Fruit fly (Drosophila melanogaster) whole organism, embryonic: Measurements from ENCODE around the gene Kap3.
A peak's percentile ranks its signal among the peaks of the same experiment; 100 is the strongest.

Experiments
- Blimp-1 ChIP-seq: fragments of 200-800 bp; sonication (Bioruptor generic); optimal IDR thresholded peaks from 3 replicates; lab custom pipeline; 2018; ENCODE audit warnings: missing biosample characterization, missing genetic modification characterization, mild to moderate bottlenecking, moderate library complexity, missing genetic modification reagents
- CG10366 ChIP-seq: fragments of 200-800 bp; sonication (Bioruptor generic); IDR thresholded peaks from 2 replicates; pipeline ENCODE4 v1.3.6; 2022; ENCODE audit warnings: missing biosample characterization, missing genetic modification characterization
- CG10462 ChIP-seq: fragments of 200-800 bp; sonication (Bioruptor generic); optimal IDR thresholded peaks from 2 replicates; lab custom pipeline; 2016; ENCODE audit warnings: missing biosample characterization, missing genetic modification characterization
- CG11398 ChIP-seq: fragments of 200-800 bp; sonication (Bioruptor generic); optimal IDR thresholded peaks from 2 replicates; lab custom pipeline; 2016; ENCODE audit warnings: missing biosample characterization, missing genetic modification characterization
- CG11696 ChIP-seq: fragments of 200-800 bp; sonication (Bioruptor generic); IDR thresholded peaks from 2 replicates; pipeline ENCODE4 v1.3.6; 2022; ENCODE audit warnings: missing biosample characterization, missing genetic modification characterization
- CG12391 ChIP-seq: fragments of 200-800 bp; sonication (Bioruptor generic); optimal IDR thresholded peaks from 3 replicates; lab custom pipeline; 2018; ENCODE audit warnings: missing biosample characterization, mild to moderate bottlenecking, missing genetic modification characterization, moderate library complexity
- CG13287 ChIP-seq: fragments of 200-800 bp; sonication (Bioruptor generic); IDR thresholded peaks from 2 replicates; pipeline ENCODE4 v1.3.6; 2022; ENCODE audit warnings: missing biosample characterization, missing genetic modification characterization; ENCODE audit not compliant: partially characterized antibody
- CG14441 ChIP-seq: fragments of 200-800 bp; sonication (Bioruptor generic); IDR thresholded peaks from 2 replicates; pipeline ENCODE4 v1.3.6; 2022; ENCODE audit warnings: missing biosample characterization, missing genetic modification characterization
- CG14710 ChIP-seq: fragments of 200-800 bp; sonication (Bioruptor generic); optimal IDR thresholded peaks from 3 replicates; lab custom pipeline; 2019; ENCODE audit warnings: missing biosample characterization, mild to moderate bottlenecking, missing genetic modification characterization, moderate library complexity
- CG15073 ChIP-seq: fragments of 200-800 bp; sonication (Bioruptor generic); optimal IDR thresholded peaks from 2 replicates; lab custom pipeline; 2016; ENCODE audit warnings: missing biosample characterization, missing genetic modification characterization
- CG15269 ChIP-seq: fragments of 200-800 bp; sonication (Bioruptor generic); optimal IDR thresholded peaks from 2 replicates; lab custom pipeline; 2018; ENCODE audit warnings: missing biosample characterization, mild to moderate bottlenecking, missing genetic modification characterization, moderate library complexity
- CG15696 ChIP-seq: fragments of 200-800 bp; sonication (Bioruptor generic); optimal IDR thresholded peaks from 2 replicates; lab custom pipeline; 2019; ENCODE audit warnings: missing biosample characterization, mild to moderate bottlenecking, missing genetic modification characterization, moderate library complexity
- CG17385 ChIP-seq: fragments of 200-800 bp; sonication (Bioruptor generic); optimal IDR thresholded peaks from 3 replicates; lab custom pipeline; 2018; ENCODE audit warnings: missing biosample characterization, mild to moderate bottlenecking, missing genetic modification characterization
- CG17612 ChIP-seq: fragments of 200-800 bp; sonication (Bioruptor generic); IDR thresholded peaks from 2 replicates; pipeline ENCODE4 v1.3.6; 2022; ENCODE audit warnings: missing biosample characterization, missing genetic modification characterization
- CG18476 ChIP-seq: fragments of 200-800 bp; sonication (Bioruptor generic); optimal IDR thresholded peaks from 2 replicates; lab custom pipeline; 2016; ENCODE audit warnings: missing biosample characterization, mild to moderate bottlenecking, missing genetic modification characterization
- CG31365 ChIP-seq: fragments of 200-800 bp; sonication (Bioruptor generic); optimal IDR thresholded peaks from 2 replicates; lab custom pipeline; 2018; ENCODE audit warnings: missing biosample characterization, mild to moderate bottlenecking, missing genetic modification characterization
- CG31388 ChIP-seq: fragments of 200-800 bp; sonication (Bioruptor generic); optimal IDR thresholded peaks from 2 replicates; lab custom pipeline; 2016; ENCODE audit warnings: missing biosample characterization, missing genetic modification characterization
- CG32767 ChIP-seq: fragments of 200-800 bp; sonication (Bioruptor generic); IDR thresholded peaks from 2 replicates; pipeline ENCODE4 v1.3.6; 2022; ENCODE audit warnings: missing biosample characterization, missing genetic modification characterization
- CG32772 ChIP-seq: fragments of 200-800 bp; sonication (Bioruptor generic); IDR thresholded peaks from 2 replicates; pipeline ENCODE4 v1.3.6; 2022; ENCODE audit warnings: missing biosample characterization, missing genetic modification characterization
- CG6654 ChIP-seq: fragments of 200-800 bp; sonication (Bioruptor generic); optimal IDR thresholded peaks from 2 replicates; lab custom pipeline; 2017; ENCODE audit warnings: missing biosample characterization, mild to moderate bottlenecking, missing genetic modification characterization
- CG9215 ChIP-seq: fragments of 200-800 bp; sonication (Bioruptor generic); IDR thresholded peaks from 2 replicates; pipeline ENCODE4 v1.3.6; 2022; ENCODE audit warnings: missing biosample characterization, missing genetic modification characterization
- CG9437 ChIP-seq: fragments of 200-800 bp; sonication (Bioruptor generic); optimal IDR thresholded peaks from 2 replicates; lab custom pipeline; 2018; ENCODE audit warnings: missing biosample characterization, mild to moderate bottlenecking, missing genetic modification characterization
- Dfd ChIP-seq, 2 experiments: fragments of >200 bp; optimal IDR thresholded peaks; 2 replicates each; lab custom pipeline; 2017; ENCODE audit warnings: missing biosample characterization in 2 of 2, missing genetic modification characterization in 2 of 2
- Dip3 ChIP-seq: fragments of 200-800 bp; sonication (Bioruptor generic); optimal IDR thresholded peaks from 3 replicates; lab custom pipeline; 2016; ENCODE audit warnings: missing biosample characterization, missing genetic modification characterization
- E2f1 ChIP-seq: fragments of 200-800 bp; sonication (Bioruptor generic); IDR thresholded peaks from 2 replicates; pipeline ENCODE4 v1.3.6; 2022; ENCODE audit warnings: missing biosample characterization, missing genetic modification characterization
- Ets97D ChIP-seq: fragments of 200-800 bp; sonication (Bioruptor generic); optimal IDR thresholded peaks from 3 replicates; lab custom pipeline; 2016; ENCODE audit warnings: missing biosample characterization, missing genetic modification characterization
- Hmr ChIP-seq: fragments of 200-800 bp; sonication (Bioruptor generic); optimal IDR thresholded peaks from 3 replicates; lab custom pipeline; 2017; ENCODE audit warnings: mild to moderate bottlenecking, missing biosample characterization, missing genetic modification reagents, missing genetic modification characterization
- Hsf ChIP-seq: fragments of 200-800 bp; sonication (Bioruptor generic); optimal IDR thresholded peaks from 3 replicates; lab custom pipeline; 2016; ENCODE audit warnings: missing biosample characterization, missing genetic modification characterization
- MBD-R2 ChIP-seq: fragments of 200-800 bp; sonication (Bioruptor generic); IDR thresholded peaks from 2 replicates; pipeline ENCODE4 v1.3.6; 2022; ENCODE audit warnings: missing biosample characterization, missing genetic modification characterization
- Oaz ChIP-seq: fragments of 200-800 bp; sonication (Bioruptor generic); IDR thresholded peaks from 2 replicates; pipeline ENCODE4 v1.3.6; 2022; ENCODE audit warnings: missing biosample characterization, missing genetic modification characterization
- Pdp1 ChIP-seq, 2 experiments: fragments of 200-800 bp; sonication (Bioruptor generic); optimal IDR thresholded peaks; 3 replicates each; lab custom pipeline; 2016; ENCODE audit warnings: missing biosample characterization in 2 of 2, missing genetic modification characterization in 2 of 2, mild to moderate bottlenecking in 1 of 2, moderate library complexity in 1 of 2
- Rfx ChIP-seq: fragments of 200-800 bp; sonication (Bioruptor generic); IDR thresholded peaks from 2 replicates; pipeline ENCODE4 v1.3.6; 2022; ENCODE audit warnings: missing biosample characterization, missing genetic modification characterization
- Rx ChIP-seq: fragments of 200-800 bp; sonication (Bioruptor generic); IDR thresholded peaks from 2 replicates; pipeline ENCODE4 v1.3.6; 2022; ENCODE audit warnings: missing biosample characterization, missing genetic modification characterization
- Taf1 ChIP-seq: fragments of 200-800 bp; sonication (Bioruptor generic); IDR thresholded peaks from 2 replicates; pipeline ENCODE4 v1.3.6; 2022; ENCODE audit warnings: missing biosample characterization, missing genetic modification characterization
- Trl ChIP-seq, 3 experiments: fragments of >200 bp in 2 of 3; fragments of 200-800 bp in 1 of 3; sonication (Bioruptor generic) in 1 of 3; optimal IDR thresholded peaks; 2 replicates in 1 of 3; 3 replicates in 2 of 3; lab custom pipeline; 2016 to 2017; ENCODE audit warnings: missing biosample characterization in 1 of 3, missing genetic modification characterization in 1 of 3
- Vsx1 ChIP-seq: fragments of 200-800 bp; sonication (Bioruptor generic); optimal IDR thresholded peaks from 2 replicates; lab custom pipeline; 2017; ENCODE audit warnings: missing biosample characterization, mild to moderate bottlenecking, missing genetic modification characterization, missing genetic modification reagents
- Xbp1 ChIP-seq: fragments of 200-800 bp; sonication (Bioruptor generic); optimal IDR thresholded peaks from 3 replicates; lab custom pipeline; 2016; ENCODE audit warnings: missing biosample characterization, mild to moderate bottlenecking, missing genetic modification characterization
- amos ChIP-seq: fragments of 200-800 bp; sonication (Bioruptor generic); IDR thresholded peaks from 2 replicates; pipeline ENCODE4 v1.3.6; 2022; ENCODE audit warnings: missing biosample characterization, missing genetic modification characterization; ENCODE audit not compliant: partially characterized antibody
- ap ChIP-seq: fragments of 200-800 bp; sonication (Bioruptor generic); IDR thresholded peaks from 2 replicates; pipeline ENCODE4 v1.3.6; 2022; ENCODE audit warnings: missing biosample characterization, missing genetic modification characterization
- bcd ChIP-seq: fragments of 200-800 bp; sonication (Bioruptor generic); optimal IDR thresholded peaks from 2 replicates; lab custom pipeline; 2017; ENCODE audit warnings: missing biosample characterization, mild to moderate bottlenecking, missing genetic modification characterization
- cg ChIP-seq: fragments of 200-800 bp; sonication (Bioruptor generic); optimal IDR thresholded peaks from 3 replicates; lab custom pipeline; 2019; ENCODE audit warnings: missing biosample characterization, mild to moderate bottlenecking, missing genetic modification characterization, moderate library complexity
- chm ChIP-seq: fragments of 200-800 bp; sonication (Bioruptor generic); IDR thresholded peaks from 2 replicates; pipeline ENCODE4 v1.3.6; 2022; ENCODE audit warnings: missing biosample characterization, missing genetic modification characterization
- crc ChIP-seq: fragments of 200-800 bp; sonication (Bioruptor generic); optimal IDR thresholded peaks from 2 replicates; lab custom pipeline; 2016; ENCODE audit warnings: missing biosample characterization, missing genetic modification characterization
- gsb-n ChIP-seq: fragments of 200-800 bp; sonication (Bioruptor generic); optimal IDR thresholded peaks from 3 replicates; lab custom pipeline; 2018; ENCODE audit warnings: missing biosample characterization, mild to moderate bottlenecking, missing genetic modification characterization
- lola ChIP-seq, 3 experiments: fragments of >200 bp in 2 of 3; fragments of 200-800 bp in 1 of 3; sonication (Bioruptor generic) in 1 of 3; optimal IDR thresholded peaks; 2 replicates each; lab custom pipeline; 2017 to 2019; ENCODE audit warnings: missing biosample characterization in 3 of 3, missing genetic modification characterization in 3 of 3, mild to moderate bottlenecking in 1 of 3, moderate library complexity in 1 of 3
- rib ChIP-seq: fragments of 200-800 bp; sonication (Bioruptor generic); IDR thresholded peaks from 2 replicates; pipeline ENCODE4 v1.3.6; 2022; ENCODE audit warnings: missing biosample characterization, missing genetic modification characterization
- sima ChIP-seq: fragments of 200-800 bp; sonication (Bioruptor generic); optimal IDR thresholded peaks from 2 replicates; lab custom pipeline; 2016; ENCODE audit warnings: missing biosample characterization, missing genetic modification characterization
- sna ChIP-seq: fragments of 200-800 bp; sonication (Bioruptor generic); IDR thresholded peaks from 2 replicates; pipeline ENCODE4 v1.3.6; 2022; ENCODE audit warnings: missing biosample characterization, missing genetic modification characterization; ENCODE audit not compliant: partially characterized antibody

Kap3 gene

DNA sequence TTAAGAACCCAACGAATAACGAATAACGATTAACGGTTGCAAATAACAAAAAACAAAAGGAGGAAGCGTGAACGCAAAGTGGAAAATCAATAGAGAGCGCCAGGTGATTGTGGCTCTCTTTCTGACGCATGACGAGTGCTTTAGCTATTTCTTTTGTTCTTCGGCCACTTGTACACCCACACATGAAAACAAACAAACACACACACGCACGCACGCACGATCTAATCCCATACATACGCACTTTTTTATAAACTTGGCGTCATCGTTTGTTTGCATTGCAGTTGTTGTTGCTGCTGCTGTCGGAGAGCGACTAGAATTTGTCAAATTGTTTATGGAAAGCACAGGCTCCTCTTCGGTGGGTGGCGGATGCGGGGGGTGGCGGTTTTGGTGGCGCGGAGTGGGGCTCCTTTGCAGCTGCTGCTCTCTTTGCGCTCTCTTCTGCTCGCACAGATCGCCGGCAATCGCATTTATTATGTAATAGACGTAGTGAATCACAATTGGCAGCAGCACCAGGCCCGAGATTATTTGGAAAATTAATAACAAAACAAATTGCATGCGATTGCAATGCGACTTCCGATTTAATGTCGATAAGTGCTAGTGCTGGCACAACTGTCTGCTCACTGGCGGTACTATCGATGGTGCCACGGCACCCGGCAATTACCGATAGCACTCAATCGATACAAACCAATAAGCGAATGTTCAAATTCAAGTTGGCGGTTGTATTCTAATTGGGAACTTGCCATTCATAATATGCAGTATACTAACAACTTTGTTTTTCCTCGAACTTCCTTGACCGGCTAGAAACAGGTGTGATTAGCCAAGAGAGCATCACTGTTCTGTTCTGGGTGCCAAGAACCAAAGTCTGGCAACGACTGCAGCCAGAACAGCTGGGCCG is 664 bp downstream of the Kap3 start (continued):
- TF ChIP-seq cg (GFP tag; lab: Kevin White, UChicago) (peak; percentile 93), CG31388 (GFP tag; lab: Kevin White, UChicago) (no peak), CG11696 (no peak), chm (GFP tag; lab: Robert Waterston, UW) (no peak), CG10462 (GFP tag; lab: Kevin White, UChicago) (no peak), CG6654 (GFP tag; lab: Kevin White, UChicago) (no peak), CG9437 (GFP tag; lab: Kevin White, UChicago) (no peak), Xbp1 (peak; percentile 35), gsb-n (no peak), CG10366 (GFP tag; lab: Robert Waterston, UW) (no peak; the same call in 1 of the 2 replicates), Hsf (GFP tag; lab: Kevin White, UChicago) (peak; percentile 61), Pdp1 (GFP tag; optimal IDR thresholded peaks at IDR 0.05; lab: Kevin White, UChicago) (peak; percentile 58 to 65), CG17612 (GFP tag; lab: Robert Waterston, UW) (no peak), Blimp-1 (GFP tag; lab: Kevin White, UChicago) (peak; percentile 17), ap (GFP tag; lab: Robert Waterston, UW) (no peak), CG15073 (no peak), CG13287 (GFP tag; lab: Robert Waterston, UW) (peak; percentile 88), Rx (GFP tag; lab: Robert Waterston, UW) (0 out of 2 replicates have a peak, but pooled peaks have one; percentile 2), CG32772 (GFP tag; lab: Robert Waterston, UW) (peak; percentile 33; the same call in 1 of the 2 replicates), sima (GFP tag; lab: Kevin White, UChicago) (no peak), crc (peak; percentile 9), Oaz (GFP tag; lab: Robert Waterston, UW) (no peak), CG32767 (no peak), Rfx (peak; percentile 68), CG11398 (GFP tag; lab: Kevin White, UChicago) (no peak), bcd (peak; percentile 16), CG9215 (GFP tag; lab: Robert Waterston, UW) (peak; percentile 85), CG17385 (GFP tag; lab: Kevin White, UChicago) (peak; percentile 14), Hmr (peak; percentile 55), amos (GFP tag; lab: Robert Waterston, UW) (peak; percentile 91), MBD-R2 (GFP tag; lab: Robert Waterston, UW) (peak; percentile 59), CG15696 (peak; percentile 17), Dfd (GFP tag; optimal IDR thresholded peaks at IDR 0.05; lab: Kevin White, UChicago) (no peak), CG31365 (tag; lab: Kevin White, UChicago) (no peak), Trl (optimal IDR thresholded peaks at IDR 0.05; lab: Kevin White, UChicago) (peak in 1 of 2 experiments; percentile 72), Trl (GFP tag; optimal IDR thresholded peaks at IDR 0.05; lab: Kevin White, UChicago) (peak; percentile 42), rib (GFP tag; lab: Robert Waterston, UW) (no peak), Ets97D (peak; percentile 74), Taf1 (GFP tag; lab: Robert Waterston, UW) (no peak), Dip3 (GFP tag; lab: Kevin White, UChicago) (peak; percentile 52), lola (GFP tag; optimal IDR thresholded peaks at IDR 0.05; lab: Kevin White, UChicago) (no peak), E2f1 (GFP tag; lab: Robert Waterston, UW) (no peak), CG14710 (peak; percentile 76), sna (GFP tag; lab: Robert Waterston, UW) (peak; percentile 83), CG14441 (GFP tag; lab: Robert Waterston, UW) (no peak), CG12391 (tag; lab: Kevin White, UChicago) (peak; percentile 63), CG15269 (no peak), Vsx1 (GFP tag; lab: Kevin White, UChicago) (no peak), CG18476 (no peak)
